Worm (Caenorhabditis elegans): Measurements from ENCODE around the gene F13B12.4.
A peak's percentile ranks its signal among the peaks of the same experiment; 100 is the strongest.

F13B12.4 gene

ce11 chrIV:10463127-10463526 is 13.4 kb upstream of the F13B12.4 start (continued):
- TF ChIP-seq lin-39 (tag; optimal IDR thresholded peaks at IDR 0.05): no peak
- peak; percentile 71 for TF ChIP-seq nhr-102 (tag; optimal IDR thresholded peaks at IDR 0.05)
- TF ChIP-seq rbr-2 (tag; optimal IDR thresholded peaks at IDR 0.05): no peak
- TF ChIP-seq lsy-2 (tag; optimal IDR thresholded peaks at IDR 0.05): no peak
- TF ChIP-seq F26F4.8 (GFP tag; conservative IDR thresholded peaks at IDR 0.05): no peak
- no peak for TF ChIP-seq fkh-10 (GFP tag; optimal IDR thresholded peaks at IDR 0.05)
- no peak for TF ChIP-seq zfp-2 (tag; optimal IDR thresholded peaks at IDR 0.05)
- no peak for TF ChIP-seq F49E8.2 (tag; optimal IDR thresholded peaks at IDR 0.05; ENCODE audit: borderline replicate concordance)
- no peak for TF ChIP-seq F44E2.7 (GFP tag; IDR thresholded peaks at IDR 0.05)
- 0 out of 2 replicates have a peak, but pooled peaks have one; percentile 29 for TF ChIP-seq nhr-42 (GFP tag; IDR thresholded peaks at IDR 0.05)
- no peak for TF ChIP-seq zfp-3 (GFP tag; conservative IDR thresholded peaks at IDR 0.05)
- TF ChIP-seq daf-19 (GFP tag; conservative IDR thresholded peaks at IDR 0.05): no peak
- TF ChIP-seq ZK546.5 (tag; optimal IDR thresholded peaks at IDR 0.05): no peak
- no peak for TF ChIP-seq cey-2 (tag; optimal IDR thresholded peaks at IDR 0.05; ENCODE audit: borderline replicate concordance, insufficient read depth)
- TF ChIP-seq nhr-28 (tag; optimal IDR thresholded peaks at IDR 0.05): peak; percentile 77
- TF ChIP-seq lin-1 (GFP tag; IDR thresholded peaks at IDR 0.05): peak; percentile 84
- TF ChIP-seq madf-9 (GFP tag; conservative IDR thresholded peaks at IDR 0.05): no peak
- no peak for TF ChIP-seq madf-5 (GFP tag; IDR thresholded peaks at IDR 0.05)
- TF ChIP-seq nhr-41 (GFP tag; IDR thresholded peaks at IDR 0.05): no peak
- no peak for TF ChIP-seq zip-2 (tag; optimal IDR thresholded peaks at IDR 0.05)
- peak; percentile 87 for TF ChIP-seq tra-1 (GFP tag; IDR thresholded peaks at IDR 0.05)
- no peak for TF ChIP-seq egl-43 (GFP tag; IDR thresholded peaks at IDR 0.05)
- TF ChIP-seq mxl-2 (GFP tag; conservative IDR thresholded peaks at IDR 0.05): peak; percentile 89
- peak; percentile 96 for TF ChIP-seq php-3 (GFP tag; IDR thresholded peaks at IDR 0.05)
- TF ChIP-seq nhr-76 (tag; optimal IDR thresholded peaks at IDR 0.05): no peak
- TF ChIP-seq nhr-48 (tag; optimal IDR thresholded peaks at IDR 0.05): peak; percentile 80
- no peak for TF ChIP-seq ceh-28 (tag; optimal IDR thresholded peaks at IDR 0.05)
- no peak for TF ChIP-seq Y5F2A.4 (GFP tag; optimal IDR thresholded peaks at IDR 0.05)
- TF ChIP-seq nhr-11 (tag; optimal IDR thresholded peaks at IDR 0.05): no peak
- TF ChIP-seq daf-12 (tag; optimal IDR thresholded peaks at IDR 0.05): no peak
- TF ChIP-seq hif-1 (tag; optimal IDR thresholded peaks at IDR 0.05): no peak
- TF ChIP-seq Y48G9A.11 (GFP tag; IDR thresholded peaks at IDR 0.05): no peak
- TF ChIP-seq jun-1 (tag; optimal IDR thresholded peaks at IDR 0.05): no peak
- TF ChIP-seq dmd-9 (GFP tag; IDR thresholded peaks at IDR 0.05): no peak
- TF ChIP-seq ceh-20 (GFP tag; IDR thresholded peaks at IDR 0.05): peak; percentile 76
- TF ChIP-seq nhr-111 (GFP tag; optimal IDR thresholded peaks at IDR 0.05): no peak
- no peak for TF ChIP-seq lin-15B (tag; optimal IDR thresholded peaks at IDR 0.05)

DNA sequence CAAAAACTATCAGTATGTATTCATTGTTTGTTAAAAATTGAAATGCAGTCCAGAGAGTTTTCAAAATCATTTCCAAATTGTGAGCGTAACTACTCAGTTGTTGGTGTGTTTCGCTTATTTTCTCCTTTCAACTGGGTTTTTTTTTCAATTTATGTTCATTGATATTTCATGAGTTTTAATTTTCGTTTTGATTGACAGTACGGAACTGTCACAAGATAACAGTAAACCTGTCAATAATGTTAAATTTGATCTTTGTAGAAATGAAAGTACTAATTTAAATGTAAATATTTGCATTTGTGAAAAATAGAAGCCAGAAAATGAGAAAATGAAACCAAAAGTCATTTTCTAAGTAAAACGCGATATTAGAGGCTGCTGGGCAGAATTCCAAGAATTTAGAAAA is 12.9 kb upstream of the F13B12.4 start:
- TF ChIP-seq spr-1 (tag; optimal IDR thresholded peaks at IDR 0.05) (no peak), tag-97 (GFP tag; IDR thresholded peaks at IDR 0.05) (no peak), daf-16 (GFP tag; optimal IDR thresholded peaks at IDR 0.05) (no peak), daf-16 (tag; optimal IDR thresholded peaks at IDR 0.05) (peak; percentile 69), nhr-28 (tag; optimal IDR thresholded peaks at IDR 0.05) (peak; percentile 3), dmd-6 (GFP tag; IDR thresholded peaks at IDR 0.05) (peak; percentile 82), T20F7.1 (GFP tag; optimal IDR thresholded peaks at IDR 0.05) (no peak), aha-1 (tag) (peak; percentile 44)

Data from whole organism, L4 larva.